Worm (Caenorhabditis elegans): ENCODE data around the gene str-69.

Gene str-69

ce11 chrV:3132116-3132515 lies 26.4 kb upstream of the str-69 start:
- TF ChIP-seq ama-1 (optimal IDR thresholded peaks at IDR 0.05) (no peak), ama-1 (GFP tag; optimal IDR thresholded peaks at IDR 0.05) (no peak), ztf-28 (GFP tag; IDR thresholded peaks at IDR 0.05) (0 out of 2 replicates have a peak, but pooled peaks have one; percentile 17), zfh-2 (GFP tag; conservative IDR thresholded peaks at IDR 0.05) (peak; percentile 97), lin-26 (GFP tag; IDR thresholded peaks at IDR 0.05) (0 out of 2 replicates have a peak, but pooled peaks have one; percentile 47), sea-2 (GFP tag; IDR thresholded peaks at IDR 0.05) (peak; percentile 45; the same call in 1 of the 2 replicates), egrh-3 (GFP tag; IDR thresholded peaks at IDR 0.05) (peak; percentile 98), F10E7.11 (tag; optimal IDR thresholded peaks at IDR 0.05) (peak; percentile 38), bed-2 (GFP tag; IDR thresholded peaks at IDR 0.05) (peak; percentile 22; the same call in 1 of the 2 replicates), F39B2.1 (GFP tag; IDR thresholded peaks at IDR 0.05) (no peak), bed-1 (GFP tag; IDR thresholded peaks at IDR 0.05) (no peak), hlh-12 (tag; optimal IDR thresholded peaks at IDR 0.05) (no peak), dox-1 (GFP tag; IDR thresholded peaks at IDR 0.05) (peak; percentile 13; the same call in 1 of the 2 replicates)

DNA sequence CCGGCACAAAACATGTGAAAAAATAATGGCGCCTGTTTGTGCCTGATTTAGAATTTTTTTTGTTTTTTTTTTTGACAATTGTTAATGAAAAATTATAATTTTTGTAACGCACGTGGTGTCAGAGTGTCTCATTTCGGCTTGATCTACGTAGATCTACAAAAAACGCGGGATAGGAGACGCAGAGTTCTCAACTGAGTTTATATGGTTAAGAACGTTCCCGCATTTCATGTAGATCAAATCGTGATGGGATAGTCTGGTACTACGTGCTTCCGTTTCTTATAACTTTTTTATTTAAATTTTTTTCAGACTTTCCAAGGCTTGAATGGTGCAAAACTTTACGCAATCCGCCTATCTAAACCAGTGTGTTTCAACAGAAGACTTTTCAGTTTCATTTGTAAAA lies 23.1 kb upstream of the str-69 start, which contains the start of gene tat-6:
tat-6 (plus strand) TSS at position 301 of the 400 bp plus-strand sequence.
- TF ChIP-seq unc-62 (GFP tag; optimal IDR thresholded peaks at IDR 0.05) (no peak), hsf-1 (GFP tag; IDR thresholded peaks at IDR 0.05) (no peak), ceh-79 (tag; optimal IDR thresholded peaks at IDR 0.05) (no peak), nhr-80 (tag; optimal IDR thresholded peaks at IDR 0.05) (no peak), fkh-3 (tag; optimal IDR thresholded peaks at IDR 0.05) (no peak), ccch-3 (GFP tag; optimal IDR thresholded peaks at IDR 0.05) (no peak), egrh-3 (GFP tag; IDR thresholded peaks at IDR 0.05) (no peak), tbp1 (GFP tag; optimal IDR thresholded peaks at IDR 0.05) (no peak), aptf-3 (GFP tag; IDR thresholded peaks at IDR 0.05) (no peak), him-1 (tag; optimal IDR thresholded peaks at IDR 0.05) (no peak), repo-1 (tag; optimal IDR thresholded peaks at IDR 0.05) (no peak), chd-7 (tag; optimal IDR thresholded peaks at IDR 0.05) (no peak), B0019.2 (GFP tag; conservative IDR thresholded peaks at IDR 0.05) (no peak), Y53G8AR.9 (GFP tag; conservative IDR thresholded peaks at IDR 0.05) (no peak), F49E8.2 (tag; optimal IDR thresholded peaks at IDR 0.05; ENCODE audit: insufficient read depth) (no peak), ama-1 (optimal IDR thresholded peaks at IDR 0.05) (no peak), ama-1 (GFP tag; optimal IDR thresholded peaks at IDR 0.05) (no peak), zfh-2 (GFP tag; conservative IDR thresholded peaks at IDR 0.05) (no peak)

DNA sequence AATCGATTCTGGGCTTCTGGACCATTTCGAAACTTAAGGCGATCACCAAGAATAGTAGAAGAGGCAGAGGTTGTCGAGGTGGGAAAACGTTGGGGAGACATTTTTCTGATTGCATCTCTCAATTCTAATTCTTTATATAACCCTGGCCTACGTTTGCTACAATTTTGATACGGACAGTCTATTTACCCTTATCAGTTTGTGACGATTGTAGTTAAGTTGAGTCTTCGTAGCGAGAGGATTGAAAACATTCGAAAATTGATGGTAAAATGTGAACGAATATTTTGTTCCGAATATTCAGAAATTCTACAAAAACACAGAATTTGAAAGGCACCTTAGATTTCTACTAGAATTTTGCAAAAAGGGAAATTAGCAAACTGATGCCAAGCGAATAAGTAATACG lies 22.0 kb upstream of the str-69 start, which contains the start of gene Y73C8C.10:
Y73C8C.10 (minus strand) TSS at position 101 of the 400 bp plus-strand sequence.
- TF ChIP-seq F49E8.2 (tag; optimal IDR thresholded peaks at IDR 0.05; ENCODE audit: insufficient read depth) (no peak), madf-6 (GFP tag; IDR thresholded peaks at IDR 0.05) (no peak), hmg-20 (GFP tag; IDR thresholded peaks at IDR 0.05) (no peak), aptf-3 (GFP tag; IDR thresholded peaks at IDR 0.05) (no peak), C06A6.2 (GFP tag; conservative IDR thresholded peaks at IDR 0.05) (no peak), Y79H2A.3 (GFP tag; conservative IDR thresholded peaks at IDR 0.05) (no peak), Y53F4B.3 (GFP tag; IDR thresholded peaks at IDR 0.05) (no peak), cebp-2 (GFP tag; IDR thresholded peaks at IDR 0.05) (no peak), egl-44 (GFP tag; IDR thresholded peaks at IDR 0.05) (no peak), let-526 (GFP tag; IDR thresholded peaks at IDR 0.05) (no peak), B0019.2 (GFP tag; conservative IDR thresholded peaks at IDR 0.05) (no peak), ztf-3 (GFP tag; optimal IDR thresholded peaks at IDR 0.05) (no peak), mes-4 (tag; optimal IDR thresholded peaks at IDR 0.05) (no peak)
